Worm (Caenorhabditis elegans) whole organism, L1 larva: ENCODE measurements around the gene C06B8.7.

Experiments used
- C04F5.9 ChIP-seq: sonication (generic microtip); optimal IDR thresholded peaks from 2 replicates; lab custom pipeline; 2016; ENCODE audit warnings: missing genetic modification characterization, missing compliant biosample characterization
- F16B12.6 ChIP-seq: fragments of 150-350 bp; optimal IDR thresholded peaks from 2 replicates; lab custom pipeline; 2014; ENCODE audit warnings: missing biosample characterization, missing genetic modification characterization
- Y116A8C.19 ChIP-seq: sonication (generic microtip); optimal IDR thresholded peaks from 2 replicates; lab custom pipeline; 2016; ENCODE audit warnings: missing compliant biosample characterization, missing genetic modification characterization, borderline replicate concordance
- aha-1 ChIP-seq: fragments of 150-350 bp; optimal IDR thresholded peaks from 2 replicates; lab custom pipeline; 2014; ENCODE audit warnings: missing biosample characterization, missing genetic modification characterization
- aly-2 ChIP-seq: fragments of 150-350 bp; optimal IDR thresholded peaks from 2 replicates; lab custom pipeline; 2014; ENCODE audit warnings: missing biosample characterization, missing genetic modification characterization
- ama-1 ChIP-seq: fragments of 150-350 bp; optimal IDR thresholded peaks from 2 replicates; lab custom pipeline; 2014
- blmp-1 ChIP-seq: fragments of 150-350 bp; optimal IDR thresholded peaks from 2 replicates; lab custom pipeline; 2014; ENCODE audit warnings: missing biosample characterization, missing genetic modification characterization
- ceh-82 ChIP-seq, 3 experiments: fragments of 150-350 bp in 1 of 3; sonication (generic microtip) in 2 of 3; optimal IDR thresholded peaks; 2 replicates each; lab custom pipeline; 2014 to 2017; ENCODE audit warnings: missing biosample characterization in 3 of 3, missing genetic modification characterization in 3 of 3
- ceh-90 ChIP-seq: sonication (generic microtip); optimal IDR thresholded peaks from 2 replicates; lab custom pipeline; 2016; ENCODE audit warnings: missing genetic modification characterization, missing compliant biosample characterization
- dpl-1 ChIP-seq, 3 experiments: fragments of 150-350 bp in 2 of 3; sonication (generic microtip) in 1 of 3; optimal IDR thresholded peaks; 2 replicates each; lab custom pipeline; 2014 to 2017; ENCODE audit warnings: missing biosample characterization in 3 of 3, missing genetic modification characterization in 3 of 3, missing genetic modification reagents in 3 of 3
- dsc-1 ChIP-seq: sonication (generic microtip); optimal IDR thresholded peaks from 2 replicates; lab custom pipeline; 2016; ENCODE audit warnings: mild to moderate bottlenecking, missing genetic modification characterization, missing compliant biosample characterization
- efl-1 ChIP-seq, 4 experiments: fragments of 150-350 bp; optimal IDR thresholded peaks in 3 of 4; peaks in 1 of 4; 1 replicate in 1 of 4; 2 replicates in 3 of 4; lab custom pipeline; 2014; ENCODE audit warnings: missing biosample characterization in 2 of 4, missing genetic modification characterization in 2 of 4, missing genetic modification reagents in 2 of 4
- egl-27 ChIP-seq, 2 experiments: fragments of 150-350 bp in 1 of 2; sonication (generic microtip); optimal IDR thresholded peaks; 3 replicates each; lab custom pipeline; 2017 to 2018; ENCODE audit warnings: missing biosample characterization in 2 of 2, missing genetic modification characterization in 2 of 2, missing genetic modification reagents in 2 of 2
- elt-3 ChIP-seq, 6 experiments: fragments of 150-350 bp in 1 of 6; sonication (generic microtip); optimal IDR thresholded peaks; 2 replicates each; lab custom pipeline; 2017 to 2018; ENCODE audit warnings: missing biosample characterization in 6 of 6, missing genetic modification characterization in 6 of 6, inconsistent platforms in 1 of 6
- ets-5 ChIP-seq: fragments of 200-800 bp; sonication (Bioruptor generic); IDR thresholded peaks from 2 replicates; pipeline ENCODE4 v1.3.6; 2022; ENCODE audit warnings: missing genetic modification characterization, missing compliant biosample characterization
- fkh-10 ChIP-seq: sonication (generic microtip); optimal IDR thresholded peaks from 2 replicates; lab custom pipeline; 2017; ENCODE audit warnings: missing biosample characterization, missing genetic modification reagents, missing genetic modification characterization
- fkh-4 ChIP-seq: sonication (generic microtip); optimal IDR thresholded peaks from 2 replicates; lab custom pipeline; 2016; ENCODE audit warnings: missing compliant biosample characterization, missing genetic modification characterization, borderline replicate concordance
- fkh-8 ChIP-seq: sonication (generic microtip); optimal IDR thresholded peaks from 2 replicates; lab custom pipeline; 2016; ENCODE audit warnings: mild to moderate bottlenecking, missing genetic modification characterization, missing compliant biosample characterization
- hlh-17 ChIP-seq: fragments of 200-800 bp; sonication (Bioruptor generic); optimal IDR thresholded peaks from 2 replicates; lab custom pipeline; 2018; ENCODE audit warnings: missing genetic modification characterization, mild to moderate bottlenecking, missing compliant biosample characterization, moderate library complexity, borderline replicate concordance
- hlh-4 ChIP-seq: sonication (generic microtip); optimal IDR thresholded peaks from 2 replicates; lab custom pipeline; 2016; ENCODE audit warnings: mild to moderate bottlenecking, missing genetic modification characterization, missing compliant biosample characterization
- hpl-2 ChIP-seq: fragments of 150-350 bp; optimal IDR thresholded peaks from 2 replicates; lab custom pipeline; 2014; ENCODE audit warnings: missing biosample characterization, missing genetic modification reagents, missing genetic modification characterization
- irx-1 ChIP-seq: sonication (generic microtip); optimal IDR thresholded peaks from 2 replicates; lab custom pipeline; 2016; ENCODE audit warnings: missing genetic modification characterization, missing compliant biosample characterization
- lin-14 ChIP-seq: fragments of 200-800 bp; sonication (Bioruptor generic); optimal IDR thresholded peaks from 2 replicates; lab custom pipeline; 2018; ENCODE audit warnings: mild to moderate bottlenecking, missing genetic modification characterization, moderate library complexity, missing compliant biosample characterization
- lin-15B ChIP-seq: fragments of 150-350 bp; sonication (generic microtip); optimal IDR thresholded peaks from 3 replicates; lab custom pipeline; 2014; ENCODE audit warnings: missing biosample characterization, missing genetic modification characterization
- lin-39 ChIP-seq: fragments of 150-350 bp; optimal IDR thresholded peaks from 2 replicates; lab custom pipeline; 2014; ENCODE audit warnings: missing biosample characterization, missing genetic modification reagents, missing genetic modification characterization
- lir-3 ChIP-seq: sonication (generic microtip); optimal IDR thresholded peaks from 2 replicates; lab custom pipeline; 2016; ENCODE audit warnings: mild to moderate bottlenecking, missing genetic modification characterization, moderate library complexity, missing compliant biosample characterization; ENCODE audit not compliant: poor library complexity
- mab-9 ChIP-seq: fragments of 200-800 bp; sonication (Bioruptor generic); IDR thresholded peaks from 2 replicates; pipeline ENCODE4 v1.3.6; 2022; ENCODE audit warnings: missing genetic modification reagents, missing genetic modification characterization, missing compliant biosample characterization
- mep-1 ChIP-seq: fragments of 150-350 bp; optimal IDR thresholded peaks from 2 replicates; lab custom pipeline; 2014; ENCODE audit warnings: missing biosample characterization, missing genetic modification characterization
- nhr-11 ChIP-seq: fragments of 150-350 bp; optimal IDR thresholded peaks from 2 replicates; lab custom pipeline; 2014; ENCODE audit warnings: missing biosample characterization, missing genetic modification characterization
- nhr-12 ChIP-seq: sonication (generic microtip); optimal IDR thresholded peaks from 2 replicates; lab custom pipeline; 2017; ENCODE audit warnings: missing biosample characterization, missing genetic modification characterization
- nhr-19 ChIP-seq: fragments of 200-800 bp; sonication (Bioruptor generic); conservative IDR thresholded peaks from 2 replicates; pipeline ENCODE4 v1.3.6; 2022; ENCODE audit warnings: missing genetic modification characterization, missing compliant biosample characterization
- nhr-237 ChIP-seq: fragments of 150-350 bp; optimal IDR thresholded peaks from 2 replicates; lab custom pipeline; 2014; ENCODE audit warnings: missing biosample characterization, missing genetic modification characterization
- nhr-28 ChIP-seq: fragments of 150-350 bp; optimal IDR thresholded peaks from 2 replicates; lab custom pipeline; 2014; ENCODE audit warnings: missing biosample characterization, missing genetic modification characterization
- nhr-77 ChIP-seq: fragments of 150-350 bp; optimal IDR thresholded peaks from 2 replicates; lab custom pipeline; 2014; ENCODE audit warnings: missing biosample characterization, missing genetic modification characterization
- nhr-84 ChIP-seq: sonication (generic microtip); optimal IDR thresholded peaks from 2 replicates; lab custom pipeline; 2017; ENCODE audit warnings: missing biosample characterization, missing genetic modification characterization
- nhr-85 ChIP-seq: sonication (generic microtip); peaks from one replicate; lab custom pipeline; 2016; ENCODE audit warnings: missing genetic modification characterization, inconsistent platforms, missing compliant biosample characterization
- nhr-90 ChIP-seq: sonication (generic microtip); optimal IDR thresholded peaks from 2 replicates; lab custom pipeline; 2016; ENCODE audit warnings: mild to moderate bottlenecking, missing genetic modification characterization, missing compliant biosample characterization; ENCODE audit not compliant: poor library complexity
- pag-3 ChIP-seq: sonication (generic microtip); optimal IDR thresholded peaks from 2 replicates; lab custom pipeline; 2017; ENCODE audit warnings: missing genetic modification characterization, mild to moderate bottlenecking, missing compliant biosample characterization, antibody characterized with exemption, borderline replicate concordance; ENCODE audit not compliant: insufficient read depth
- pax-3 ChIP-seq: fragments of 200-800 bp; sonication (Bioruptor generic); optimal IDR thresholded peaks from 2 replicates; lab custom pipeline; 2018; ENCODE audit warnings: mild to moderate bottlenecking, missing genetic modification characterization, moderate library complexity, missing compliant biosample characterization
- pqm-1 ChIP-seq: sonication (generic microtip); optimal IDR thresholded peaks from 3 replicates; lab custom pipeline; 2017; ENCODE audit warnings: missing biosample characterization, missing genetic modification characterization
- skn-1 ChIP-seq: fragments of 150-350 bp; optimal IDR thresholded peaks from 2 replicates; lab custom pipeline; 2014; ENCODE audit warnings: missing biosample characterization, missing genetic modification characterization
- snu-23 ChIP-seq: sonication (generic microtip); optimal IDR thresholded peaks from 2 replicates; lab custom pipeline; 2016; ENCODE audit warnings: missing genetic modification characterization, missing compliant biosample characterization
- sup-37 ChIP-seq: fragments of 200-800 bp; sonication (Bioruptor generic); optimal IDR thresholded peaks from 2 replicates; lab custom pipeline; 2018; ENCODE audit warnings: mild to moderate bottlenecking, missing genetic modification characterization, missing compliant biosample characterization
- swsn-7 ChIP-seq: sonication (generic microtip); optimal IDR thresholded peaks from 2 replicates; lab custom pipeline; 2016; ENCODE audit warnings: missing genetic modification characterization, missing compliant biosample characterization
- tbx-2 ChIP-seq: sonication (generic microtip); optimal IDR thresholded peaks from 2 replicates; lab custom pipeline; 2016; ENCODE audit warnings: missing genetic modification characterization, missing compliant biosample characterization
- tlp-1 ChIP-seq: fragments of 150-350 bp; optimal IDR thresholded peaks from 2 replicates; lab custom pipeline; 2014; ENCODE audit warnings: missing biosample characterization, missing genetic modification characterization
- unc-130 ChIP-seq: fragments of 150-350 bp; optimal IDR thresholded peaks from 2 replicates; lab custom pipeline; 2017; ENCODE audit warnings: missing biosample characterization, missing genetic modification characterization, inconsistent platforms
- unc-62 ChIP-seq: fragments of 150-350 bp; optimal IDR thresholded peaks from 2 replicates; lab custom pipeline; 2014; ENCODE audit warnings: missing biosample characterization, missing genetic modification reagents, missing genetic modification characterization
- unc-86 ChIP-seq: sonication (generic microtip); optimal IDR thresholded peaks from 2 replicates; lab custom pipeline; 2016; ENCODE audit warnings: missing genetic modification characterization, missing compliant biosample characterization
- vab-15 ChIP-seq: sonication (generic microtip); optimal IDR thresholded peaks from 2 replicates; lab custom pipeline; 2017; ENCODE audit warnings: missing genotype, mild to moderate bottlenecking, missing genetic modification characterization, missing compliant biosample characterization
- xbp-1 ChIP-seq: sonication (generic microtip); optimal IDR thresholded peaks from 2 replicates; lab custom pipeline; 2016; ENCODE audit warnings: missing genetic modification characterization, missing compliant biosample characterization
- zip-4 ChIP-seq: fragments of 200-800 bp; sonication (Bioruptor generic); optimal IDR thresholded peaks from 2 replicates; lab custom pipeline; 2018; ENCODE audit warnings: mild to moderate bottlenecking, missing genetic modification characterization, moderate library complexity, missing compliant biosample characterization
- ztf-11 ChIP-seq, 2 experiments: sonication (generic microtip); optimal IDR thresholded peaks; 2 replicates each; lab custom pipeline; 2016 to 2017; ENCODE audit warnings: missing genetic modification characterization in 2 of 2, missing biosample characterization in 1 of 2, missing compliant biosample characterization in 1 of 2

C06B8.7 gene

ce11 chrV:15505068-15505467 lies 6.5 kb downstream of the C06B8.7 start:
- no peak for TF ChIP-seq nhr-12
- no peak for TF ChIP-seq blmp-1
- no peak for TF ChIP-seq vab-15 (tag; lab: Kevin White, UChicago)
- no peak for TF ChIP-seq ama-1 (lab: Kevin White, UChicago)
- TF ChIP-seq nhr-85 (tag; lab: Kevin White, UChicago), result peak; percentile 54
- no peak for TF ChIP-seq unc-62 (GFP tag; lab: Kevin White, UChicago)
- TF ChIP-seq nhr-77 (tag; lab: Kevin White, UChicago), result peak; percentile 49
- TF ChIP-seq ztf-11 (tag; optimal IDR thresholded peaks at IDR 0.05; lab: Kevin White, UChicago), result peak in 1 of 2 experiments; percentile 4
- TF ChIP-seq pag-3 (tag; lab: Kevin White, UChicago), result no peak
- no peak for TF ChIP-seq fkh-10
- TF ChIP-seq nhr-90 (tag; lab: Kevin White, UChicago), result peak; percentile 56
- peak; percentile 11 for TF ChIP-seq sup-37 (GFP tag; lab: Kevin White, UChicago)
- no peak for TF ChIP-seq F16B12.6 (tag; lab: Kevin White, UChicago)
- TF ChIP-seq fkh-4 (tag; lab: Kevin White, UChicago), result no peak
- TF ChIP-seq nhr-28 (tag; lab: Kevin White, UChicago), result no peak
- TF ChIP-seq skn-1 (tag; lab: Kevin White, UChicago), result peak; percentile 41
- no peak for TF ChIP-seq dsc-1 (tag; lab: Kevin White, UChicago)
- no peak for TF ChIP-seq Y116A8C.19 (tag; lab: Kevin White, UChicago)
- no peak for TF ChIP-seq ets-5 (GFP tag; lab: Robert Waterston, UW)
- no peak for TF ChIP-seq mab-9
- no peak for TF ChIP-seq nhr-84 (tag; lab: Kevin White, UChicago)
- no peak for TF ChIP-seq lir-3
- TF ChIP-seq tlp-1, result no peak
- no peak for TF ChIP-seq fkh-8 (tag; lab: Kevin White, UChicago)
- TF ChIP-seq aha-1, result no peak
- TF ChIP-seq nhr-19, result peak; percentile 57
- TF ChIP-seq hlh-4 (tag; lab: Kevin White, UChicago), result no peak
- no peak for TF ChIP-seq pax-3 (tag; lab: Kevin White, UChicago)
- peak; percentile 1 for TF ChIP-seq xbp-1
- peak in 1 of 2 experiments; percentile 46 for TF ChIP-seq efl-1 (optimal IDR thresholded peaks at IDR 0.05; lab: Kevin White, UChicago)
- peak; percentile 29 to 93 for TF ChIP-seq efl-1 (GFP tag; optimal IDR thresholded peaks at IDR 0.05 in 1 of 2; lab: Kevin White, UChicago)
- no peak for TF ChIP-seq irx-1 (tag; lab: Kevin White, UChicago)
- TF ChIP-seq unc-86 (tag; lab: Kevin White, UChicago), result no peak
- no peak for TF ChIP-seq ceh-90 (tag; lab: Kevin White, UChicago)
- peak; percentile 47 for TF ChIP-seq swsn-7 (tag; lab: Kevin White, UChicago)
- no peak for TF ChIP-seq zip-4 (GFP tag; lab: Kevin White, UChicago)
- TF ChIP-seq C04F5.9 (tag; lab: Kevin White, UChicago), result no peak
- TF ChIP-seq hpl-2, result no peak
- TF ChIP-seq aly-2, result no peak
- TF ChIP-seq pqm-1 (tag; lab: Kevin White, UChicago), result no peak
- TF ChIP-seq snu-23 (GFP tag; lab: Kevin White, UChicago), result peak; percentile 51
- TF ChIP-seq ceh-82 (tag; optimal IDR thresholded peaks at IDR 0.05; lab: Kevin White, UChicago), result peak in 2 of 3 experiments; percentile 10 to 52
- TF ChIP-seq mep-1 (tag; lab: Kevin White, UChicago), result no peak
- no peak for TF ChIP-seq unc-130 (tag; lab: Kevin White, UChicago)
- TF ChIP-seq hlh-17, result no peak
- TF ChIP-seq lin-15B (tag; lab: Kevin White, UChicago), result no peak
- peak in 1 of 3 experiments; percentile 26 for TF ChIP-seq dpl-1 (GFP tag; optimal IDR thresholded peaks at IDR 0.05; lab: Kevin White, UChicago)
- TF ChIP-seq egl-27 (tag; optimal IDR thresholded peaks at IDR 0.05; lab: Kevin White, UChicago), result no peak
- no peak for TF ChIP-seq elt-3 (tag; optimal IDR thresholded peaks at IDR 0.05; lab: Kevin White, UChicago)
- no peak for TF ChIP-seq nhr-237 (tag; lab: Kevin White, UChicago)
- TF ChIP-seq nhr-11 (tag; lab: Kevin White, UChicago), result no peak
- TF ChIP-seq lin-39 (tag; lab: Kevin White, UChicago), result no peak
- TF ChIP-seq tbx-2, result peak; percentile 16
- TF ChIP-seq lin-14 (GFP tag; lab: Kevin White, UChicago), result no peak
